Worm (Caenorhabditis elegans): Measurements from ENCODE around the gene Y38A10A.2.

Y38A10A.2 gene

DNA sequence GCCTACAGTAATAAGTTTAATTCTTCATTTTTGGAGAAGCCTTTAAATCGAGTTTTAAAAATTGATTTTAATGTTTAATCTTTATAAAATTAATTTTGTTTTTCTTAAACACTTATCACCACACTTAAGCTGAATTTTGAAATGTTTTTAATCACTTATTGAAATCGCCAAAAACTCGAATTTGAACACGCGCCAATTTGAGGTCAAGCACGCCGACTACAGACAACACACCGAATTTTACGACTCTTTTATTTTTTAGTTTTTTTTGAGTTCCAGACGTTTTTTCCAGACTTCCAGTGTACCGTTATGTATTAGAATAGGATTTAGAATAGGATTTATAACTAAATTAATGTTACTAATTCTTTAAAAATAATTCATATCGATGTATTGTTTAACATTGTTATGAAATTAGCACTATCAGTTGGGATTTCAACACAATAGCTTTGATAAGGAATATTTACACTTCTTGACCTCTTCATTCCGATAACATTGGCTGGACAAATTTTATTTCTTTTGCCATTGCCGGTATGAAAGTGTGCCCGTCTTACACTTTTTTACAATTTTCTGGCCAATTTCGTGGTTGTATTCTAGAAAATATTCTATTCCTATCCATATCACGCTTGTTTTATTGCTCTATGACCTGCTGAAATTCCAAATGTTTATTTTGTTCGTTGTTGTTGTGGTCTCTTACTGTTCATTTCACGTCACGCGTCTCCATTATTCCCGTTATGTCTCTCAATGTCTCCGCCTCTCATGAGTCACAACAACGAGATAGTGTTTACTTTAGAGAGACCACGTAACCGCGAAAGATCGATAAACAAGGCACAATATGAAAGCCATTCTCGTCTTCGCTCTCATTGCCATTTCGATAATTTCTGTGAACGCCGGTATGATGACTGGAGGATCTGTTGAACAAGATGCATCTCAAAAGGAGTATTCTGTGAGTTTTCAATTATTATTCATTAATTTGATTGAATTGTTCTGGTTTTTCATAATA, 19.7 kb downstream of the Y38A10A.2 start, which contains the start of gene cpi-2 (continued):
- TF ChIP-seq hpl-2 (GFP tag; optimal IDR thresholded peaks at IDR 0.05): no peak
- no peak for TF ChIP-seq nhr-76 (tag; optimal IDR thresholded peaks at IDR 0.05)
- TF ChIP-seq F16B12.6 (tag; optimal IDR thresholded peaks at IDR 0.05): peak; percentile 77
- peak; percentile 58 for TF ChIP-seq rnt-1 (tag; optimal IDR thresholded peaks at IDR 0.05)
- TF ChIP-seq hlh-4 (tag; optimal IDR thresholded peaks at IDR 0.05): no peak
- TF ChIP-seq unc-30 (tag; optimal IDR thresholded peaks at IDR 0.05): no peak
- peak; percentile 8 for TF ChIP-seq lin-15B (tag; optimal IDR thresholded peaks at IDR 0.05)
- no peak for TF ChIP-seq tlp-1 (tag; optimal IDR thresholded peaks at IDR 0.05)
- TF ChIP-seq mab-9 (GFP tag; IDR thresholded peaks at IDR 0.05): no peak
- no peak for TF ChIP-seq nhr-77 (tag; optimal IDR thresholded peaks at IDR 0.05)
- no peak for TF ChIP-seq unc-98 (GFP tag; IDR thresholded peaks at IDR 0.05)
- peak; percentile 38 to 42 for TF ChIP-seq lsy-2 (tag; optimal IDR thresholded peaks at IDR 0.05)
- no peak for TF ChIP-seq nhr-237 (tag; optimal IDR thresholded peaks at IDR 0.05)
- no peak for TF ChIP-seq zag-1 (tag; optimal IDR thresholded peaks at IDR 0.05)
- TF ChIP-seq nhr-47 (tag; optimal IDR thresholded peaks at IDR 0.05): peak; percentile 20
- no peak for TF ChIP-seq aha-1 (tag; optimal IDR thresholded peaks at IDR 0.05)
- TF ChIP-seq snu-23 (GFP tag; optimal IDR thresholded peaks at IDR 0.05): peak; percentile 53
- TF ChIP-seq dpl-1 (GFP tag; optimal IDR thresholded peaks at IDR 0.05): peak; percentile 75 to 92 (median 85)
- peak; percentile 26 for TF ChIP-seq tbx-2 (tag; optimal IDR thresholded peaks at IDR 0.05)
- TF ChIP-seq mef-2 (tag; optimal IDR thresholded peaks at IDR 0.05): no peak
- TF ChIP-seq egl-27 (tag; optimal IDR thresholded peaks at IDR 0.05): no peak
- peak; percentile 90 to 94 for TF ChIP-seq lin-35 (GFP tag; optimal IDR thresholded peaks at IDR 0.05)
- peak; percentile 38 for TF ChIP-seq elt-2 (tag; optimal IDR thresholded peaks at IDR 0.05)
- TF ChIP-seq blmp-1 (tag; optimal IDR thresholded peaks at IDR 0.05): peak; percentile 12
- no peak for TF ChIP-seq ceh-90 (tag; optimal IDR thresholded peaks at IDR 0.05)
- no peak for TF ChIP-seq lin-13 (GFP tag; optimal IDR thresholded peaks at IDR 0.05)
- no peak for TF ChIP-seq ceh-88 (GFP tag; IDR thresholded peaks at IDR 0.05)
- peak; percentile 89 to 92 for TF ChIP-seq efl-1 (optimal IDR thresholded peaks at IDR 0.05)
- TF ChIP-seq efl-1 (GFP tag; optimal IDR thresholded peaks at IDR 0.05 in 1 of 2): peak; percentile 91 to 98
- peak; percentile 69 for TF ChIP-seq fos-1 (tag; optimal IDR thresholded peaks at IDR 0.05)
- no peak for TF ChIP-seq nhr-84 (tag; optimal IDR thresholded peaks at IDR 0.05)
- TF ChIP-seq aly-2 (tag; optimal IDR thresholded peaks at IDR 0.05): no peak
- TF ChIP-seq C16A3.4 (tag; optimal IDR thresholded peaks at IDR 0.05): no peak
- peak; percentile 28 for TF ChIP-seq swsn-7 (tag; optimal IDR thresholded peaks at IDR 0.05)
- no peak for TF ChIP-seq fkh-10 (GFP tag; optimal IDR thresholded peaks at IDR 0.05)
- TF ChIP-seq ceh-8 (GFP tag; optimal IDR thresholded peaks at IDR 0.05): no peak
- no peak for TF ChIP-seq dsc-1 (tag; optimal IDR thresholded peaks at IDR 0.05)
- no peak for TF ChIP-seq ztf-4 (tag; optimal IDR thresholded peaks at IDR 0.05)
- TF ChIP-seq mdl-1 (tag; optimal IDR thresholded peaks at IDR 0.05): peak in 1 of 2 experiments; percentile 35
- peak; percentile 27 for TF ChIP-seq nhr-90 (tag; optimal IDR thresholded peaks at IDR 0.05; ENCODE audit: poor library complexity)
- TF ChIP-seq lin-14 (GFP tag; optimal IDR thresholded peaks at IDR 0.05): peak; percentile 80
- no peak for TF ChIP-seq unc-130 (tag; optimal IDR thresholded peaks at IDR 0.05)
- no peak for TF ChIP-seq alr-1 (tag; optimal IDR thresholded peaks at IDR 0.05; ENCODE audit: borderline replicate concordance)
- TF ChIP-seq xbp-1 (tag; optimal IDR thresholded peaks at IDR 0.05): peak; percentile 43
- no peak for TF ChIP-seq ets-5 (GFP tag; IDR thresholded peaks at IDR 0.05)
- TF ChIP-seq mep-1 (tag; optimal IDR thresholded peaks at IDR 0.05): peak; percentile 51
- TF ChIP-seq ces-1 (GFP tag; optimal IDR thresholded peaks at IDR 0.05): no peak

Data from whole organism, L1 larva.